Worm (Caenorhabditis elegans) whole organism, L3 larva: Measurements from ENCODE around the gene abhd-12.

ENCODE experiments used
- R02D3.7 ChIP-seq: fragments of 150-350 bp; optimal IDR thresholded peaks from 2 replicates; lab custom pipeline; 2014; ENCODE audit warnings: missing biosample characterization, missing genetic modification characterization
- ZK546.5 ChIP-seq: sonication (generic microtip); optimal IDR thresholded peaks from 2 replicates; lab custom pipeline; 2017; ENCODE audit warnings: missing biosample characterization, missing genetic modification characterization
- aly-2 ChIP-seq: fragments of 150-350 bp; optimal IDR thresholded peaks from 2 replicates; lab custom pipeline; 2014; ENCODE audit warnings: missing biosample characterization, missing genetic modification characterization
- ceh-16 ChIP-seq: sonication (generic microtip); optimal IDR thresholded peaks from 2 replicates; lab custom pipeline; 2017; ENCODE audit warnings: missing biosample characterization, missing genetic modification characterization
- ceh-28 ChIP-seq: fragments of 150-350 bp; optimal IDR thresholded peaks from 2 replicates; lab custom pipeline; 2014; ENCODE audit warnings: missing biosample characterization, missing genetic modification reagents, missing genetic modification characterization
- ceh-82 ChIP-seq: fragments of 150-350 bp; optimal IDR thresholded peaks from 2 replicates; lab custom pipeline; 2014; ENCODE audit warnings: missing biosample characterization, missing genetic modification characterization
- ceh-9 ChIP-seq: sonication (generic microtip); optimal IDR thresholded peaks from 2 replicates; lab custom pipeline; 2018; ENCODE audit warnings: missing biosample characterization, missing genetic modification characterization
- daf-12 ChIP-seq: fragments of 150-350 bp; optimal IDR thresholded peaks from 2 replicates; lab custom pipeline; 2014; ENCODE audit warnings: missing biosample characterization, missing genetic modification reagents, missing genetic modification characterization
- egl-5 ChIP-seq: fragments of 150-350 bp; optimal IDR thresholded peaks from 2 replicates; lab custom pipeline; 2017; ENCODE audit warnings: missing biosample characterization, missing genetic modification reagents, missing genetic modification characterization, inconsistent platforms
- elt-2 ChIP-seq: sonication (generic microtip); optimal IDR thresholded peaks from 2 replicates; lab custom pipeline; 2016; ENCODE audit warnings: missing genetic modification reagents, mild to moderate bottlenecking, missing genetic modification characterization, missing compliant biosample characterization
- elt-3 ChIP-seq, 3 experiments: fragments of 150-350 bp in 1 of 3; sonication (generic microtip) in 2 of 3; optimal IDR thresholded peaks; 2 replicates in 2 of 3; 4 replicates in 1 of 3; lab custom pipeline; 2014 to 2017; ENCODE audit warnings: missing biosample characterization in 3 of 3, missing genetic modification characterization in 3 of 3
- eor-1 ChIP-seq, 2 experiments: fragments of 150-350 bp; optimal IDR thresholded peaks; 2 replicates each; lab custom pipeline; 2014 to 2018; ENCODE audit warnings: missing biosample characterization in 2 of 2, missing genetic modification characterization in 2 of 2
- fkh-2 ChIP-seq: fragments of 150-350 bp; optimal IDR thresholded peaks from 2 replicates; lab custom pipeline; 2014; ENCODE audit warnings: missing biosample characterization, missing genetic modification reagents, missing genetic modification characterization
- fos-1 ChIP-seq: fragments of 150-350 bp; optimal IDR thresholded peaks from 2 replicates; lab custom pipeline; 2014; ENCODE audit warnings: missing biosample characterization, missing genetic modification characterization
- hmg-11 ChIP-seq: sonication (generic microtip); optimal IDR thresholded peaks from 2 replicates; lab custom pipeline; 2016; ENCODE audit warnings: missing genetic modification characterization, missing compliant biosample characterization
- lin-39 ChIP-seq: fragments of 150-350 bp; optimal IDR thresholded peaks from 2 replicates; lab custom pipeline; 2018; ENCODE audit warnings: missing biosample characterization, missing genetic modification reagents, missing genetic modification characterization
- lsy-12 ChIP-seq: sonication (generic microtip); optimal IDR thresholded peaks from 2 replicates; lab custom pipeline; 2016; ENCODE audit warnings: mild to moderate bottlenecking, missing genetic modification characterization, missing compliant biosample characterization
- mdl-1 ChIP-seq: fragments of 150-350 bp; optimal IDR thresholded peaks from 2 replicates; lab custom pipeline; 2014; ENCODE audit warnings: missing biosample characterization, missing genetic modification characterization
- mml-1 ChIP-seq: fragments of 150-350 bp; sonication (generic microtip); optimal IDR thresholded peaks from 3 replicates; lab custom pipeline; 2014; ENCODE audit warnings: missing biosample characterization, missing genetic modification characterization
- nfya-1 ChIP-seq: sonication (generic microtip); optimal IDR thresholded peaks from 2 replicates; lab custom pipeline; 2017; ENCODE audit warnings: missing genetic modification characterization, mild to moderate bottlenecking, missing compliant biosample characterization, antibody characterized with exemption, moderate library complexity; ENCODE audit not compliant: insufficient read depth
- nhr-12 ChIP-seq: fragments of 150-350 bp; optimal IDR thresholded peaks from 2 replicates; lab custom pipeline; 2014; ENCODE audit warnings: missing biosample characterization, missing genetic modification characterization
- nhr-23 ChIP-seq: fragments of 150-350 bp; optimal IDR thresholded peaks from 2 replicates; lab custom pipeline; 2014; ENCODE audit warnings: missing biosample characterization, missing genetic modification reagents, missing genetic modification characterization
- nhr-237 ChIP-seq: fragments of 150-350 bp; optimal IDR thresholded peaks from 2 replicates; lab custom pipeline; 2014; ENCODE audit warnings: missing biosample characterization, missing genetic modification characterization
- nhr-25 ChIP-seq: sonication (generic microtip); optimal IDR thresholded peaks from 2 replicates; lab custom pipeline; 2017; ENCODE audit warnings: missing biosample characterization, missing genetic modification characterization
- nhr-28 ChIP-seq: fragments of 150-350 bp; optimal IDR thresholded peaks from 2 replicates; lab custom pipeline; 2014; ENCODE audit warnings: missing biosample characterization, missing genetic modification characterization
- nhr-43 ChIP-seq: sonication (generic microtip); optimal IDR thresholded peaks from 2 replicates; lab custom pipeline; 2016; ENCODE audit warnings: mild to moderate bottlenecking, missing genetic modification characterization, missing compliant biosample characterization; ENCODE audit not compliant: poor library complexity, severe bottlenecking
- nhr-67 ChIP-seq: fragments of 150-350 bp; optimal IDR thresholded peaks from 2 replicates; lab custom pipeline; 2014; ENCODE audit warnings: missing biosample characterization, missing genetic modification characterization
- nhr-76 ChIP-seq: fragments of 150-350 bp; sonication (generic microtip); optimal IDR thresholded peaks from 5 replicates; lab custom pipeline; 2014; ENCODE audit warnings: missing biosample characterization, missing genetic modification characterization
- nhr-77 ChIP-seq: fragments of 150-350 bp; optimal IDR thresholded peaks from 2 replicates; lab custom pipeline; 2014; ENCODE audit warnings: missing biosample characterization, missing genetic modification characterization
- pha-4 ChIP-seq: fragments of 150-350 bp; optimal IDR thresholded peaks from 2 replicates; lab custom pipeline; 2014; ENCODE audit warnings: missing biosample characterization, missing genetic modification reagents, missing genetic modification characterization
- pqm-1 ChIP-seq: fragments of 150-350 bp; optimal IDR thresholded peaks from 2 replicates; lab custom pipeline; 2017; ENCODE audit warnings: missing biosample characterization, missing genetic modification characterization, inconsistent platforms
- sea-2 ChIP-seq: fragments of 150-350 bp; sonication (generic microtip); optimal IDR thresholded peaks from 4 replicates; lab custom pipeline; 2014; ENCODE audit warnings: missing biosample characterization, missing genetic modification reagents, missing genetic modification characterization
- skn-1 ChIP-seq: fragments of 150-350 bp; optimal IDR thresholded peaks from 2 replicates; lab custom pipeline; 2014; ENCODE audit warnings: missing biosample characterization, missing genetic modification characterization
- snpc-4 ChIP-seq: fragments of 150-350 bp; optimal IDR thresholded peaks from 2 replicates; lab custom pipeline; 2014; ENCODE audit warnings: missing biosample characterization, missing genetic modification characterization
- tbx-2 ChIP-seq: sonication (generic microtip); optimal IDR thresholded peaks from 2 replicates; lab custom pipeline; 2016; ENCODE audit warnings: mild to moderate bottlenecking, missing genetic modification characterization, missing compliant biosample characterization
- unc-39 ChIP-seq: sonication (generic microtip); optimal IDR thresholded peaks from 4 replicates; lab custom pipeline; 2017; ENCODE audit warnings: missing biosample characterization, missing genetic modification characterization
- unc-62 ChIP-seq: fragments of 150-350 bp; sonication (generic microtip); optimal IDR thresholded peaks from 4 replicates; lab custom pipeline; 2014; ENCODE audit warnings: missing biosample characterization, missing genetic modification reagents, missing genetic modification characterization
- ztf-11 ChIP-seq: fragments of 150-350 bp; optimal IDR thresholded peaks from 2 replicates; lab custom pipeline; 2014; ENCODE audit warnings: missing biosample characterization, missing genetic modification characterization
- ztf-4 ChIP-seq: fragments of 150-350 bp; optimal IDR thresholded peaks from 2 replicates; lab custom pipeline; 2014; ENCODE audit warnings: missing biosample characterization, missing genetic modification characterization

The abhd-12 gene

ce11 chrV:7983381-7984052 is at the start of gene abhd-12, which contains the start of gene natb-1:
TSS of gene abhd-12 (plus strand) at chrV:7983879.
TSS of gene natb-1 (minus strand) at chrV:7983431.
- TF ChIP-seq nhr-77 (tag; lab: Kevin White, UChicago) (no peak), aly-2 (no peak), fos-1 (tag; lab: Kevin White, UChicago) (no peak), unc-39 (no peak), ztf-4 (tag; lab: Kevin White, UChicago) (no peak), ceh-82 (tag; lab: Kevin White, UChicago) (no peak), elt-3 (tag; optimal IDR thresholded peaks at IDR 0.05; lab: Kevin White, UChicago) (no peak), unc-62 (GFP tag; lab: Kevin White, UChicago) (no peak), nhr-237 (no peak), snpc-4 (tag; lab: Kevin White, UChicago) (peak; percentile 66), nhr-28 (no peak), mml-1 (tag; lab: Kevin White, UChicago) (no peak), tbx-2 (no peak), daf-12 (no peak), nfya-1 (tag; lab: Kevin White, UChicago) (peak; percentile 67), lsy-12 (tag; lab: Kevin White, UChicago) (no peak), hmg-11 (tag; lab: Kevin White, UChicago) (peak; percentile 56), fkh-2 (tag; lab: Kevin White, UChicago) (no peak), ceh-16 (tag; lab: Kevin White, UChicago) (no peak), nhr-23 (tag; lab: Kevin White, UChicago) (peak; percentile 41), lin-39 (tag; lab: Kevin White, UChicago) (no peak), R02D3.7 (tag; lab: Kevin White, UChicago) (no peak), nhr-43 (no peak), elt-2 (tag; lab: Kevin White, UChicago) (peak; percentile 20), ZK546.5 (tag; lab: Kevin White, UChicago) (no peak), nhr-67 (tag; lab: Kevin White, UChicago) (no peak), eor-1 (tag; optimal IDR thresholded peaks at IDR 0.05; lab: Kevin White, UChicago) (no peak), pha-4 (peak; percentile 87), nhr-76 (tag; lab: Kevin White, UChicago) (no peak), pqm-1 (tag; lab: Kevin White, UChicago) (peak; percentile 21), ceh-9 (no peak), ceh-28 (tag; lab: Kevin White, UChicago) (peak; percentile 58), nhr-12 (tag; lab: Kevin White, UChicago) (no peak), nhr-25 (tag; lab: Kevin White, UChicago) (peak; percentile 29), egl-5 (tag; lab: Kevin White, UChicago) (peak; percentile 42)

DNA sequence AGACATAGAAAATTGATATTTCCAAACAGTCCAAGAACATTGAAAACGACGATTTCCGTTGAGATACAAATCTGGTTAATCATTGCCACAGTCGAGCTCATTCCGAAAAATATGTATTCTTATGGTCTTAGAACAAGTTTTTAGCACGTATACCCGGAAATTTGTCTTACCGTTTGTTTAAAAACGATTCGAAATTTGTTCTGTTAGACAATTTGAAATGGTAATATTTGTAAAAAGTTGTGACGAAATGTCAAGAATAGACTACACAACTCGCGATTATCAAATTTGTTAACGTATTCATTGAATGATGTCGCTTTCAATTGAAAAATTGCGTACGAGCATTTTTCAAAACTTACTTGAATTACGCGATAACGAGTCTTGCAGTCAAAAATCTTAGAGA is 46.5 kb upstream of the abhd-12 start, which contains the start of gene srsx-3:
Gene srsx-3, minus strand, starts transcription at position 101 of the 400 bp plus-strand sequence.
- TF ChIP-seq mdl-1 (tag; lab: Kevin White, UChicago), result no peak
- no peak for TF ChIP-seq nhr-43
- no peak for TF ChIP-seq skn-1 (tag; lab: Kevin White, UChicago)
- no peak for TF ChIP-seq ceh-16 (tag; lab: Kevin White, UChicago)
- TF ChIP-seq ztf-11, result no peak
- no peak for TF ChIP-seq eor-1 (tag; optimal IDR thresholded peaks at IDR 0.05; lab: Kevin White, UChicago)
- no peak for TF ChIP-seq lin-39 (tag; lab: Kevin White, UChicago)
- no peak for TF ChIP-seq nhr-25 (tag; lab: Kevin White, UChicago)
- TF ChIP-seq ZK546.5 (tag; lab: Kevin White, UChicago), result no peak
- TF ChIP-seq nhr-23 (tag; lab: Kevin White, UChicago), result no peak

- no peak for TF ChIP-seq sea-2 (GFP tag; lab: Kevin White, UChicago)
These were observed 43.4 kb upstream of the abhd-12 start, which contains the start of gene srt-53 for ce11 chrV:7940299-7940698. TSS of gene srt-53 (minus strand) at chrV:7940399.
